Fruit fly (Drosophila melanogaster): ENCODE measurements around the gene CG31457.

Gene CG31457

DNA sequence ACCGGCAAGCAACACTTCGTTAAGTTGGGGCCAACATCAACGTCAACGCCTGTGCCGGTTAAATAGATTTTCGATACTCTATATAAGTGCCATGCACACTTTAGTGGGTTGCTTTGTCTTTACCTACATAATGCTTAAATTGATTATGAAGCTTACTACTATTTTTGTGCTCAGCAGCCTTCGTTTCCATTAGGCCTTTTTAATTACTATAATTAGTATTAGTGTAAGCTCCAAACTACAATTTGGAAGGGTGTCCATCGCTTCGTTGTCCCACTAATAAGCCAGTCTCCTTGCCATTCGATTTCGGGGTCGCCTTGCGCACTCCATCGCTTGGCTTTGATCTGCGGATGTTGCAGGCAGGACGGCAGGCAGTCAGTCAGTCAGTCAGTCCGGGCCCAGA lies 19.8 kb upstream of the CG31457 start (continued):
- peak; percentile 64 for TF ChIP-seq lbe (GFP tag; optimal IDR thresholded peaks at IDR 0.05)
- peak; percentile 88 for TF ChIP-seq D19A (tag; optimal IDR thresholded peaks at IDR 0.05)
- TF ChIP-seq lola (GFP tag; optimal IDR thresholded peaks at IDR 0.05), result peak in 1 of 3 experiments; percentile 2
- no peak for TF ChIP-seq CG9437 (GFP tag; optimal IDR thresholded peaks at IDR 0.05)
- peak; percentile 30; the same call in 1 of the 2 replicates for TF ChIP-seq Xrp1 (GFP tag; IDR thresholded peaks at IDR 0.05)
- TF ChIP-seq gem (tag; optimal IDR thresholded peaks at IDR 0.05), result peak; percentile 26

DNA sequence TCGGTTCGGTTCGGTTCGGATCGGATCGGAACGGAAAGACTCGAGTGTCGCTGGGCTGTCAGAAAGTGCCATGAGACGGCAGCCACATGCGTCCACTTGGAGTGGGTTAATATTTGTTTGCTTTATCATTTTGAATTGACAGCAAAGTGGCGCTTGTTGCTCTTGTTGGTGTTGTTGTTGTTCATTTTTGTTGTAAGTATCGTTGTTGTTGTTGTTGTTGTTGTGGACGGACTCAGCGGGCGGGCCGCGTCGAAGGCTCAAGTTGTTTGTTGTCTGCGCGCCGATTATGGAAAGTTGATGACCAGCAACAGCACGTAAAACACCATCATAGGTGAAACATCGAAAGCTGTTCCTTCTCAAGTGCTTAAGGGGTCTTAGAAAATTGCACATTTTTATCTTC lies 19.3 kb upstream of the CG31457 start:
- TF ChIP-seq h (optimal IDR thresholded peaks at IDR 0.05) (no peak), pfk (GFP tag; optimal IDR thresholded peaks at IDR 0.05) (peak; percentile 57), CG8281 (tag; optimal IDR thresholded peaks at IDR 0.05) (no peak), H15 (GFP tag; IDR thresholded peaks at IDR 0.05) (0 out of 3 replicates have a peak, but pooled peaks have one; percentile 10), dmrt99B (tag; optimal IDR thresholded peaks at IDR 0.05) (no peak), CG6175 (GFP tag; IDR thresholded peaks at IDR 0.05) (no peak), dysf (GFP tag; IDR thresholded peaks at IDR 0.05) (no peak), Deaf1 (tag; optimal IDR thresholded peaks at IDR 0.05) (peak; percentile 28), CG4360 (GFP tag; IDR thresholded peaks at IDR 0.05) (peak; percentile 94)

- TF ChIP-seq MTF-1 (GFP tag; optimal IDR thresholded peaks at IDR 0.05; ENCODE audit: borderline replicate concordance), result no peak
- no peak for TF ChIP-seq vfl (GFP tag; optimal IDR thresholded peaks at IDR 0.05)
- TF ChIP-seq Optix (GFP tag; IDR thresholded peaks at IDR 0.05), result no peak
- no peak for TF ChIP-seq jigr1 (GFP tag; IDR thresholded peaks at IDR 0.05)
- no peak for TF ChIP-seq hth (optimal IDR thresholded peaks at IDR 0.05)
- peak in 1 of 2 experiments; percentile 0 for TF ChIP-seq tll (GFP tag; optimal IDR thresholded peaks at IDR 0.05)
- peak; percentile 94 for TF ChIP-seq Neu2 (GFP tag; optimal IDR thresholded peaks at IDR 0.05; ENCODE audit: borderline replicate concordance)
- TF ChIP-seq zen (tag; optimal IDR thresholded peaks at IDR 0.05), result peak; percentile 33
Observed at dm6 chr3R:23145681-23146080, 17.9 kb upstream of the CG31457 start.

- TF ChIP-seq inv (GFP tag; IDR thresholded peaks at IDR 0.05; ENCODE audit: partially characterized antibody), result no peak
- peak in 1 of 2 experiments; percentile 29 for TF ChIP-seq Pdp1 (GFP tag; optimal IDR thresholded peaks at IDR 0.05)
- TF ChIP-seq Med (GFP tag), result peak; percentile 64
- TF ChIP-seq CG8944 (GFP tag; optimal IDR thresholded peaks at IDR 0.05), result no peak
- peak; percentile 2 for TF ChIP-seq sd (tag; optimal IDR thresholded peaks at IDR 0.05)
- no peak for TF ChIP-seq GATAe (GFP tag; conservative IDR thresholded peaks at IDR 0.05)
- TF ChIP-seq prd (optimal IDR thresholded peaks at IDR 0.05), result no peak
- TF ChIP-seq prd (GFP tag; IDR thresholded peaks at IDR 0.05), result peak; percentile 26; the same call in 1 of the 3 replicates
- TF ChIP-seq row (GFP tag; IDR thresholded peaks at IDR 0.05), result peak; percentile 51; the same call in 1 of the 3 replicates
- TF ChIP-seq E2f1 (GFP tag; IDR thresholded peaks at IDR 0.05), result peak; percentile 14; the same call in 1 of the 2 replicates
- peak; percentile 52 for TF ChIP-seq D19A (tag; optimal IDR thresholded peaks at IDR 0.05)
- TF ChIP-seq gem (tag; optimal IDR thresholded peaks at IDR 0.05), result peak; percentile 5
- peak; percentile 66 for TF ChIP-seq sens (GFP tag)
- TF ChIP-seq dimm (GFP tag; IDR thresholded peaks at IDR 0.05), result no peak
- no peak for TF ChIP-seq vvl (GFP tag; IDR thresholded peaks at IDR 0.05)
- TF ChIP-seq CG2712 (tag; optimal IDR thresholded peaks at IDR 0.05), result peak; percentile 29
- TF ChIP-seq CG11504 (tag; optimal IDR thresholded peaks at IDR 0.05), result peak; percentile 20
- 0 out of 2 replicates have a peak, but pooled peaks have one; percentile 23 for TF ChIP-seq Drgx (GFP tag; IDR thresholded peaks at IDR 0.05)
- no peak for TF ChIP-seq Myb (GFP tag; optimal IDR thresholded peaks at IDR 0.05)
- no peak for TF ChIP-seq gce (GFP tag; IDR thresholded peaks at IDR 0.05)
Observed at dm6 chr3R:23144654-23145053, 16.9 kb upstream of the CG31457 start.
